Worm (Caenorhabditis elegans) whole organism, early embryonic: ENCODE results near the gene F13E6.2.

Experiments
- F13C5.2 ChIP-seq: sonication (generic microtip); optimal IDR thresholded peaks from 2 replicates; lab custom pipeline; 2017; ENCODE audit warnings: mild to moderate bottlenecking, missing genetic modification characterization, inconsistent platforms, missing compliant biosample characterization
- ama-1 ChIP-seq: fragments of 150-350 bp; optimal IDR thresholded peaks from 2 replicates; lab custom pipeline; 2014
- ceh-13 ChIP-seq: fragments of 200-800 bp; sonication (Bioruptor generic); optimal IDR thresholded peaks from 2 replicates; lab custom pipeline; 2018; ENCODE audit warnings: mild to moderate bottlenecking, missing genetic modification characterization, missing compliant biosample characterization
- ceh-36 ChIP-seq: sonication (generic microtip); optimal IDR thresholded peaks from 2 replicates; lab custom pipeline; 2016; ENCODE audit warnings: missing genetic modification characterization, inconsistent platforms, missing compliant biosample characterization
- ets-7 ChIP-seq: sonication (generic microtip); optimal IDR thresholded peaks from 2 replicates; lab custom pipeline; 2016; ENCODE audit warnings: missing genotype, missing genetic modification characterization, missing compliant biosample characterization
- flt-1 ChIP-seq: fragments of 200-800 bp; sonication (Bioruptor generic); IDR thresholded peaks from 2 replicates; pipeline ENCODE4 v1.3.6; 2022; ENCODE audit warnings: missing genetic modification characterization, missing compliant biosample characterization
- hmbx-1 ChIP-seq: sonication (generic microtip); optimal IDR thresholded peaks from 2 replicates; lab custom pipeline; 2016; ENCODE audit warnings: mild to moderate bottlenecking, missing genetic modification characterization, missing compliant biosample characterization
- hmg-4 ChIP-seq: fragments of 200-800 bp; sonication (Bioruptor generic); optimal IDR thresholded peaks from 2 replicates; lab custom pipeline; 2018; ENCODE audit warnings: mild to moderate bottlenecking, missing genetic modification characterization, missing compliant biosample characterization
- hnd-1 ChIP-seq: sonication (generic microtip); optimal IDR thresholded peaks from 2 replicates; lab custom pipeline; 2016; ENCODE audit warnings: missing genetic modification characterization, missing compliant biosample characterization
- pes-1 ChIP-seq: fragments of 200-800 bp; sonication (Bioruptor generic); IDR thresholded peaks from 2 replicates; pipeline ENCODE4 v1.3.6; 2022; ENCODE audit warnings: missing genetic modification reagents, missing genetic modification characterization, missing compliant biosample characterization
- sea-1 ChIP-seq: fragments of 200-800 bp; sonication (Bioruptor generic); conservative IDR thresholded peaks from 2 replicates; pipeline ENCODE4 v1.3.6; 2022; ENCODE audit warnings: missing genetic modification characterization, missing compliant biosample characterization
- tbx-11 ChIP-seq: fragments of 200-800 bp; sonication (Bioruptor generic); IDR thresholded peaks from 2 replicates; pipeline ENCODE4 v1.3.6; 2022; ENCODE audit warnings: missing genetic modification characterization, missing compliant biosample characterization
- tra-4 ChIP-seq: sonication (generic microtip); optimal IDR thresholded peaks from 2 replicates; lab custom pipeline; 2017; ENCODE audit warnings: missing genetic modification characterization, missing compliant biosample characterization

ce11 chrX:10694248-10694647, 20.1 kb upstream of the F13E6.2 start:
- TF ChIP-seq tra-4 = no peak
- TF ChIP-seq ama-1 (lab: Kevin White, UChicago) = no peak
- TF ChIP-seq hnd-1 (tag; lab: Kevin White, UChicago) = no peak
- TF ChIP-seq sea-1 (GFP tag; lab: Robert Waterston, UW) = no peak
- TF ChIP-seq ets-7 (tag; lab: Kevin White, UChicago) = no peak
- no peak for TF ChIP-seq tbx-11 (GFP tag; lab: Robert Waterston, UW)
- no peak for TF ChIP-seq ceh-36 (tag; lab: Kevin White, UChicago)
- no peak for TF ChIP-seq flt-1 (GFP tag; lab: Robert Waterston, UW)
- TF ChIP-seq hmbx-1 (tag; lab: Kevin White, UChicago) = no peak
- TF ChIP-seq pes-1 = no peak
- TF ChIP-seq ceh-13 = no peak
- TF ChIP-seq F13C5.2 (tag; lab: Kevin White, UChicago) = no peak
- TF ChIP-seq hmg-4 (GFP tag; lab: Kevin White, UChicago) = no peak
